Fruit fly (Drosophila melanogaster): ENCODE results near the gene GABA-B-R1.

GABA-B-R1 gene

DNA sequence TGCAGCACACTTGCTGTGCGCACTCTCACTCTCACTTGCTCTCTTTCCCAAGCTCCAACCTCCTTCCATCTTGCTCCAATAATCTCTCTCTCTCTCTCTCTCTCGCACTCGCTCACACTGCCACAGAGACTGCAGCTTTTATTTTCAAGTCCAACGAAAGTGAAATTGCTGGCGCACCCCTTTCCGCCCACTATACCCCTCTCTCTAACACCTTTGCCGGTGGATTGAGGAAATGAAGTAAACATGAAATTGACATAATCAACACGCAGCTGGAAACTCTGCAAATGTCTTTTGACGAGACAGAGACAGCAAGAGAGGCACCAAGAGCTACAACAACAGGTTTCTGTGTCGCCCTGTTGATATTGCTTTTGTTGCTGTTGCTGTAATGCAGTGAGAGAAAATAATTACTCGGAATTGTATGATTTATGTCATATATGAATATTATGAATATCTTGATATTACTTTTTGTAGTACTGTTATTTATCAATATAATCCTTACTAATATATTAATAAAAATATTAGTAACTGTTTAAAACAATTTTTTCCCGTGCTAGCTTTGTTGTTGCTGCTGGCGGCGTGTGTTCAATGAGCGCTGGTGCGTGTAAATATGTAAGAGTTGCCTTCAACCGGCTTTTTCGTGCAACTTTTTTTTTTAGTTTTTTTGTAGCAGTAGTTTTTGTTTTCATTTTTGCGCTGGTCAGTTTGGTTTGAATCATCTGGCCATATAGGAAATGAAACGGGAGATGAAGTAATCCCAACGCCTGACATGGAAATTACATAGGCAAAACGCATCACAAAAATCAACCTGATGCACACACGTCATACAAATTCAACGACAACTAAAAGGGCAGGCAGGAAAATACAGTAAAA is 20.3 kb upstream of the GABA-B-R1 start (continued):
- TF ChIP-seq Dad (GFP tag; optimal IDR thresholded peaks at IDR 0.05) (no peak), p53 (GFP tag; optimal IDR thresholded peaks at IDR 0.05) (no peak), CG10959 (GFP tag; IDR thresholded peaks at IDR 0.05) (peak; percentile 87), ro (GFP tag; IDR thresholded peaks at IDR 0.05) (peak; percentile 87), Dbx (GFP tag; IDR thresholded peaks at IDR 0.05) (peak; percentile 79; the same call in 2 of the 3 replicates), CG33557 (GFP tag; optimal IDR thresholded peaks at IDR 0.05) (peak; percentile 94), CG2875 (GFP tag; optimal IDR thresholded peaks at IDR 0.05) (peak; percentile 82), fu2 (GFP tag; optimal IDR thresholded peaks at IDR 0.05) (no peak), CG7963 (GFP tag; IDR thresholded peaks at IDR 0.05; ENCODE audit: partially characterized antibody) (no peak), Sox102F (GFP tag; optimal IDR thresholded peaks at IDR 0.05) (peak; percentile 98), CG14667 (GFP tag; IDR thresholded peaks at IDR 0.05) (peak; percentile 94), Ptx1 (GFP tag; IDR thresholded peaks at IDR 0.05) (peak; percentile 96), Kr (GFP tag; optimal IDR thresholded peaks at IDR 0.05) (peak; percentile 80), CoRest (tag; optimal IDR thresholded peaks at IDR 0.05) (peak; percentile 93), CG4820 (GFP tag; optimal IDR thresholded peaks at IDR 0.05) (peak; percentile 90), Mad (GFP tag; optimal IDR thresholded peaks at IDR 0.05) (peak; percentile 48), Rfx (GFP tag; IDR thresholded peaks at IDR 0.05) (peak; percentile 78), CG12155 (GFP tag; optimal IDR thresholded peaks at IDR 0.05) (peak; percentile 69), gsb (GFP tag; IDR thresholded peaks at IDR 0.05) (peak; percentile 72), tll (GFP tag; optimal IDR thresholded peaks at IDR 0.05) (no peak), dm (GFP tag; optimal IDR thresholded peaks at IDR 0.05) (no peak), Nf-YB (GFP tag; optimal IDR thresholded peaks at IDR 0.05) (peak; percentile 74), CG7556 (GFP tag; optimal IDR thresholded peaks at IDR 0.05) (peak; percentile 92), Atf6 (GFP tag; IDR thresholded peaks at IDR 0.05) (peak; percentile 88), Eip74EF (GFP tag; optimal IDR thresholded peaks at IDR 0.05) (peak in 1 of 2 experiments; percentile 93), vvl (GFP tag; IDR thresholded peaks at IDR 0.05) (peak; percentile 97), ash1 (GFP tag; optimal IDR thresholded peaks at IDR 0.05) (no peak), lab (GFP tag; optimal IDR thresholded peaks at IDR 0.05) (peak; percentile 92), dati (GFP tag; IDR thresholded peaks at IDR 0.05) (no peak), CG12299 (tag; optimal IDR thresholded peaks at IDR 0.05) (peak; percentile 82), nau (GFP tag; optimal IDR thresholded peaks at IDR 0.05) (peak; percentile 86), CG30403 (GFP tag; optimal IDR thresholded peaks at IDR 0.05) (peak; percentile 91), CkIIα-i1 (GFP tag; IDR thresholded peaks at IDR 0.05) (no peak), Oaz (GFP tag; IDR thresholded peaks at IDR 0.05) (peak; percentile 86), CG18011 (GFP tag; optimal IDR thresholded peaks at IDR 0.05) (peak; percentile 55), Trl (optimal IDR thresholded peaks at IDR 0.05) (peak; percentile 80 to 84), Trl (GFP tag; optimal IDR thresholded peaks at IDR 0.05) (peak; percentile 68), CG10366 (GFP tag; IDR thresholded peaks at IDR 0.05) (peak; percentile 92), mld (GFP tag; IDR thresholded peaks at IDR 0.05; ENCODE audit: partially characterized antibody) (no peak), hth (optimal IDR thresholded peaks at IDR 0.05) (no peak), dan (GFP tag; IDR thresholded peaks at IDR 0.05) (no peak), CG9727 (GFP tag; optimal IDR thresholded peaks at IDR 0.05) (peak; percentile 92), Nf-YC (tag; optimal IDR thresholded peaks at IDR 0.05) (peak; percentile 52), HHEX (GFP tag; optimal IDR thresholded peaks at IDR 0.05) (peak; percentile 89), Opbp (GFP tag; IDR thresholded peaks at IDR 0.05; ENCODE audit: partially characterized antibody) (no peak), abd-A (tag; optimal IDR thresholded peaks at IDR 0.05) (peak; percentile 98), Adf1 (GFP tag; IDR thresholded peaks at IDR 0.05) (peak; percentile 50), seq (GFP tag; IDR thresholded peaks at IDR 0.05) (peak; percentile 85), CG10654 (GFP tag; optimal IDR thresholded peaks at IDR 0.05) (peak; percentile 89)
